Worm (Caenorhabditis elegans) whole organism, L3 larva: ENCODE measurements around the gene serp-1.2.

ENCODE experiments used
- R02D3.7 ChIP-seq: fragments of 150-350 bp; optimal IDR thresholded peaks from 2 replicates; lab custom pipeline; 2014; ENCODE audit warnings: missing biosample characterization, missing genetic modification characterization
- aly-2 ChIP-seq: fragments of 150-350 bp; optimal IDR thresholded peaks from 2 replicates; lab custom pipeline; 2014; ENCODE audit warnings: missing biosample characterization, missing genetic modification characterization
- elt-3 ChIP-seq, 3 experiments: fragments of 150-350 bp in 1 of 3; sonication (generic microtip) in 2 of 3; optimal IDR thresholded peaks; 2 replicates in 2 of 3; 4 replicates in 1 of 3; lab custom pipeline; 2014 to 2017; ENCODE audit warnings: missing biosample characterization in 3 of 3, missing genetic modification characterization in 3 of 3
- nfya-1 ChIP-seq: sonication (generic microtip); optimal IDR thresholded peaks from 2 replicates; lab custom pipeline; 2017; ENCODE audit warnings: missing genetic modification characterization, mild to moderate bottlenecking, missing compliant biosample characterization, antibody characterized with exemption, moderate library complexity; ENCODE audit not compliant: insufficient read depth
- zag-1 ChIP-seq: fragments of 150-350 bp; optimal IDR thresholded peaks from 2 replicates; lab custom pipeline; 2014; ENCODE audit warnings: missing biosample characterization, missing genetic modification characterization

- TF ChIP-seq zag-1 (tag; lab: Kevin White, UChicago) (no peak), elt-3 (tag; optimal IDR thresholded peaks at IDR 0.05; lab: Kevin White, UChicago) (no peak), nfya-1 (tag; lab: Kevin White, UChicago) (no peak), aly-2 (tag; lab: Kevin White, UChicago) (no peak), R02D3.7 (no peak)
Measured at ce11 chrIV:8262671-8263070, 37.2 kb downstream of the serp-1.2 start.
